Fruit fly (Drosophila melanogaster) whole organism, embryonic: ENCODE measurements around the gene SmydA-9.

Source experiments
- Bteb2 ChIP-seq: fragments of 200-800 bp; sonication (Bioruptor generic); optimal IDR thresholded peaks from 2 replicates; lab custom pipeline; 2016; ENCODE audit warnings: missing biosample characterization, missing genetic modification characterization
- CG10147 ChIP-seq: fragments of 200-800 bp; sonication (Bioruptor generic); optimal IDR thresholded peaks from 2 replicates; lab custom pipeline; 2019; ENCODE audit warnings: missing biosample characterization, mild to moderate bottlenecking, missing genetic modification characterization, moderate library complexity
- CG10565 ChIP-seq: fragments of 200-800 bp; sonication (Bioruptor generic); optimal IDR thresholded peaks from 3 replicates; lab custom pipeline; 2016; ENCODE audit warnings: missing biosample characterization, mild to moderate bottlenecking, missing genetic modification characterization
- CG10979 ChIP-seq: fragments of 200-800 bp; sonication (Bioruptor generic); optimal IDR thresholded peaks from 2 replicates; lab custom pipeline; 2018; ENCODE audit warnings: missing biosample characterization, mild to moderate bottlenecking, missing genetic modification characterization, moderate library complexity
- CG11456 ChIP-seq: fragments of 200-800 bp; sonication (Bioruptor generic); IDR thresholded peaks from 3 replicates; pipeline ENCODE4 v1.3.6; 2022; ENCODE audit warnings: missing biosample characterization, missing genetic modification characterization
- CG12071 ChIP-seq: fragments of 200-800 bp; sonication (Bioruptor generic); optimal IDR thresholded peaks from 3 replicates; lab custom pipeline; 2018; ENCODE audit warnings: missing biosample characterization, mild to moderate bottlenecking, missing genetic modification characterization
- CG12744 ChIP-seq: fragments of 200-800 bp; sonication (Bioruptor generic); optimal IDR thresholded peaks from 2 replicates; lab custom pipeline; 2016; ENCODE audit warnings: missing biosample characterization, missing genetic modification characterization
- CG15011 ChIP-seq: fragments of 200-800 bp; sonication (Bioruptor generic); optimal IDR thresholded peaks from 3 replicates; lab custom pipeline; 2018; ENCODE audit warnings: missing biosample characterization, mild to moderate bottlenecking, missing genetic modification characterization
- CG15696 ChIP-seq: fragments of 200-800 bp; sonication (Bioruptor generic); optimal IDR thresholded peaks from 2 replicates; lab custom pipeline; 2019; ENCODE audit warnings: missing biosample characterization, mild to moderate bottlenecking, missing genetic modification characterization, moderate library complexity
- CG1602 ChIP-seq: fragments of 200-800 bp; sonication (Bioruptor generic); optimal IDR thresholded peaks from 3 replicates; lab custom pipeline; 2016; ENCODE audit warnings: missing biosample characterization, missing genetic modification characterization
- CG17802 ChIP-seq: fragments of 200-800 bp; sonication (Bioruptor generic); optimal IDR thresholded peaks from 2 replicates; lab custom pipeline; 2018; ENCODE audit warnings: missing biosample characterization, mild to moderate bottlenecking, missing genetic modification characterization, moderate library complexity
- CG17912 ChIP-seq: fragments of 200-800 bp; sonication (Bioruptor generic); optimal IDR thresholded peaks from 2 replicates; lab custom pipeline; 2018; ENCODE audit warnings: missing biosample characterization, mild to moderate bottlenecking, missing genetic modification characterization
- CG2120 ChIP-seq: fragments of 200-800 bp; sonication (Bioruptor generic); optimal IDR thresholded peaks from 3 replicates; lab custom pipeline; 2016; ENCODE audit warnings: missing biosample characterization, missing genetic modification characterization
- CG2712 ChIP-seq: fragments of 200-800 bp; optimal IDR thresholded peaks from 3 replicates; lab custom pipeline; 2019; ENCODE audit warnings: missing biosample characterization, mild to moderate bottlenecking, missing genetic modification characterization, moderate library complexity
- CG30403 ChIP-seq: fragments of 200-800 bp; sonication (Bioruptor generic); optimal IDR thresholded peaks from 3 replicates; lab custom pipeline; 2016; ENCODE audit warnings: missing biosample characterization, missing genetic modification characterization
- CG3065 ChIP-seq: fragments of 200-800 bp; sonication (Bioruptor generic); optimal IDR thresholded peaks from 2 replicates; lab custom pipeline; 2016; ENCODE audit warnings: missing biosample characterization, missing genetic modification characterization
- CG34224 ChIP-seq: fragments of 200-800 bp; sonication (Bioruptor generic); IDR thresholded peaks from 3 replicates; pipeline ENCODE4 v1.3.6; 2022; ENCODE audit warnings: missing biosample characterization, missing genetic modification characterization; ENCODE audit not compliant: partially characterized antibody
- CG3995 ChIP-seq: fragments of 200-800 bp; sonication (Bioruptor generic); optimal IDR thresholded peaks from 3 replicates; lab custom pipeline; 2016; ENCODE audit warnings: missing biosample characterization, missing genetic modification characterization
- CG6765 ChIP-seq: fragments of 200-800 bp; sonication (Bioruptor generic); optimal IDR thresholded peaks from 3 replicates; lab custom pipeline; 2017; ENCODE audit warnings: missing biosample characterization, mild to moderate bottlenecking, missing genetic modification characterization
- CG7556 ChIP-seq: fragments of 200-800 bp; sonication (Bioruptor generic); optimal IDR thresholded peaks from 2 replicates; lab custom pipeline; 2017; ENCODE audit warnings: missing biosample characterization, mild to moderate bottlenecking, missing genetic modification characterization
- CG7786 ChIP-seq: fragments of 200-800 bp; sonication (Bioruptor generic); optimal IDR thresholded peaks from 2 replicates; lab custom pipeline; 2016; ENCODE audit warnings: missing biosample characterization, missing genetic modification characterization
- CG8478 ChIP-seq: fragments of >200 bp; optimal IDR thresholded peaks from 2 replicates; lab custom pipeline; 2018
- CG8924 ChIP-seq: fragments of 200-800 bp; optimal IDR thresholded peaks from 3 replicates; lab custom pipeline; 2019; ENCODE audit warnings: missing biosample characterization, mild to moderate bottlenecking, missing genetic modification characterization, moderate library complexity
- CG9215 ChIP-seq: fragments of 200-800 bp; sonication (Bioruptor generic); IDR thresholded peaks from 2 replicates; pipeline ENCODE4 v1.3.6; 2022; ENCODE audit warnings: missing biosample characterization, missing genetic modification characterization
- CkIIα-i1 ChIP-seq: fragments of 200-800 bp; sonication (Bioruptor generic); IDR thresholded peaks from 2 replicates; pipeline ENCODE4 v1.3.6; 2022; ENCODE audit warnings: missing biosample characterization, missing genetic modification characterization
- Elba2 ChIP-seq: fragments of 200-800 bp; sonication (Bioruptor generic); optimal IDR thresholded peaks from 3 replicates; lab custom pipeline; 2016; ENCODE audit warnings: missing biosample characterization, missing genetic modification characterization
- GATAe ChIP-seq: fragments of 200-800 bp; sonication (Bioruptor generic); conservative IDR thresholded peaks from 2 replicates; pipeline ENCODE4 v1.3.6; 2022; ENCODE audit warnings: missing biosample characterization, missing genetic modification characterization
- Hr78 ChIP-seq, 2 experiments: fragments of 200-800 bp in 1 of 2; fragments of >200 bp in 1 of 2; sonication (Bioruptor generic) in 1 of 2; optimal IDR thresholded peaks; 2 replicates each; lab custom pipeline; 2017 to 2019; ENCODE audit warnings: missing biosample characterization in 2 of 2, missing genetic modification characterization in 2 of 2, mild to moderate bottlenecking in 1 of 2, moderate library complexity in 1 of 2
- MBD-R2 ChIP-seq: fragments of 200-800 bp; sonication (Bioruptor generic); IDR thresholded peaks from 2 replicates; pipeline ENCODE4 v1.3.6; 2022; ENCODE audit warnings: missing biosample characterization, missing genetic modification characterization
- Mad ChIP-seq: fragments of 200-800 bp; sonication (Bioruptor generic); optimal IDR thresholded peaks from 2 replicates; lab custom pipeline; 2016; ENCODE audit warnings: missing biosample characterization, missing genetic modification characterization
- Mes4 ChIP-seq: fragments of 200-800 bp; sonication (Bioruptor generic); optimal IDR thresholded peaks from 2 replicates; lab custom pipeline; 2016; ENCODE audit warnings: missing biosample characterization, missing genetic modification characterization
- Opbp ChIP-seq: fragments of 200-800 bp; sonication (Bioruptor generic); IDR thresholded peaks from 3 replicates; pipeline ENCODE4 v1.3.6; 2022; ENCODE audit warnings: missing biosample characterization, missing genetic modification characterization; ENCODE audit not compliant: partially characterized antibody
- Rfx ChIP-seq: fragments of 200-800 bp; sonication (Bioruptor generic); IDR thresholded peaks from 2 replicates; pipeline ENCODE4 v1.3.6; 2022; ENCODE audit warnings: missing biosample characterization, missing genetic modification characterization
- Spps ChIP-seq: fragments of 200-800 bp; sonication (Bioruptor generic); optimal IDR thresholded peaks from 2 replicates; lab custom pipeline; 2018; ENCODE audit warnings: missing biosample characterization, mild to moderate bottlenecking, missing genetic modification characterization
- Sry-β ChIP-seq: fragments of 200-800 bp; sonication (Bioruptor generic); optimal IDR thresholded peaks from 2 replicates; lab custom pipeline; 2018; ENCODE audit warnings: missing biosample characterization, mild to moderate bottlenecking, missing genetic modification characterization, moderate library complexity
- Sry-δ ChIP-seq: fragments of 200-800 bp; sonication (Bioruptor generic); optimal IDR thresholded peaks from 2 replicates; lab custom pipeline; 2016; ENCODE audit warnings: missing biosample characterization, missing genetic modification characterization
- bigmax ChIP-seq: fragments of 200-800 bp; sonication (Bioruptor generic); optimal IDR thresholded peaks from 2 replicates; lab custom pipeline; 2018; ENCODE audit warnings: missing biosample characterization, mild to moderate bottlenecking, missing genetic modification characterization
- cg ChIP-seq: fragments of 200-800 bp; sonication (Bioruptor generic); optimal IDR thresholded peaks from 3 replicates; lab custom pipeline; 2019; ENCODE audit warnings: missing biosample characterization, mild to moderate bottlenecking, missing genetic modification characterization, moderate library complexity
- cwo ChIP-seq: fragments of 200-800 bp; sonication (Bioruptor generic); optimal IDR thresholded peaks from 3 replicates; lab custom pipeline; 2017; ENCODE audit warnings: missing biosample characterization, missing genetic modification characterization, mild to moderate bottlenecking, moderate library complexity, missing genetic modification reagents
- gt ChIP-seq: fragments of 200-800 bp; sonication (Bioruptor generic); IDR thresholded peaks from 2 replicates; pipeline ENCODE4 v1.3.6; 2022; ENCODE audit warnings: missing biosample characterization, missing genetic modification characterization
- lab ChIP-seq: fragments of 200-800 bp; sonication (Bioruptor generic); optimal IDR thresholded peaks from 3 replicates; lab custom pipeline; 2017; ENCODE audit warnings: missing biosample characterization, missing genetic modification characterization, mild to moderate bottlenecking, moderate library complexity, missing genetic modification reagents
- nerfin-1 ChIP-seq: fragments of 200-800 bp; sonication (Bioruptor generic); optimal IDR thresholded peaks from 3 replicates; lab custom pipeline; 2019; ENCODE audit warnings: missing biosample characterization, mild to moderate bottlenecking, missing genetic modification characterization, moderate library complexity
- nerfin-2 ChIP-seq: fragments of 200-800 bp; sonication (Bioruptor generic); IDR thresholded peaks from 2 replicates; pipeline ENCODE4 v1.3.6; 2022; ENCODE audit warnings: missing biosample characterization, missing genetic modification characterization; ENCODE audit not compliant: partially characterized antibody
- nmo ChIP-seq: fragments of 200-800 bp; sonication (Bioruptor generic); optimal IDR thresholded peaks from 2 replicates; lab custom pipeline; 2018; ENCODE audit warnings: missing biosample characterization, mild to moderate bottlenecking, missing genetic modification characterization, moderate library complexity
- onecut ChIP-seq: fragments of 200-800 bp; sonication (Bioruptor generic); IDR thresholded peaks from 2 replicates; pipeline ENCODE4 v1.3.6; 2022; ENCODE audit warnings: missing biosample characterization, missing genetic modification characterization
- repo ChIP-seq: fragments of 200-800 bp; sonication (Bioruptor generic); optimal IDR thresholded peaks from 2 replicates; lab custom pipeline; 2016; ENCODE audit warnings: missing biosample characterization, missing genetic modification characterization
- salm ChIP-seq: fragments of 200-800 bp; sonication (Bioruptor generic); optimal IDR thresholded peaks from 2 replicates; lab custom pipeline; 2018; ENCODE audit warnings: missing biosample characterization, mild to moderate bottlenecking, missing genetic modification characterization
- sug ChIP-seq: fragments of 200-800 bp; optimal IDR thresholded peaks from 2 replicates; lab custom pipeline; 2019; ENCODE audit warnings: missing biosample characterization, mild to moderate bottlenecking, missing genetic modification characterization, moderate library complexity
- tio ChIP-seq: fragments of 200-800 bp; sonication (Bioruptor generic); optimal IDR thresholded peaks from 2 replicates; lab custom pipeline; 2017; ENCODE audit warnings: missing biosample characterization, missing genetic modification characterization, inconsistent platforms
- ttk ChIP-seq: fragments of 200-800 bp; sonication (Bioruptor generic); IDR thresholded peaks from 2 replicates; pipeline ENCODE4 v2.1.2; 2022; ENCODE audit warnings: missing biosample characterization, missing genetic modification characterization
- zfh2 ChIP-seq: fragments of 200-800 bp; sonication (Bioruptor generic); optimal IDR thresholded peaks from 2 replicates; lab custom pipeline; 2016; ENCODE audit warnings: missing biosample characterization, missing genetic modification characterization

Gene SmydA-9

dm6 chrX:9193604-9194003, 17.1 kb downstream of the SmydA-9 start, which contains the start of gene CG12106 (continued):
- TF ChIP-seq CG15696 (tag; lab: Kevin White, UChicago) (peak; percentile 30), cg (GFP tag; lab: Kevin White, UChicago) (no peak), bigmax (GFP tag; lab: Kevin White, UChicago) (no peak), sug (tag; lab: Kevin White, UChicago) (peak; percentile 56), Bteb2 (GFP tag; lab: Kevin White, UChicago) (no peak), Opbp (GFP tag; lab: Robert Waterston, UW) (no peak), onecut (GFP tag; lab: Robert Waterston, UW) (peak; percentile 32; the same call in 1 of the 2 replicates), CG9215 (GFP tag; lab: Robert Waterston, UW) (no peak; the same call in 1 of the 2 replicates), CG12744 (GFP tag; lab: Kevin White, UChicago) (peak; percentile 19), ttk (GFP tag; lab: Robert Waterston, UW) (no peak), CG10565 (GFP tag; lab: Kevin White, UChicago) (no peak), lab (GFP tag; lab: Kevin White, UChicago) (no peak), tio (GFP tag; lab: Kevin White, UChicago) (no peak), CG10979 (tag; lab: Kevin White, UChicago) (peak; percentile 16), CG3065 (GFP tag; lab: Kevin White, UChicago) (no peak), CG3995 (GFP tag; lab: Kevin White, UChicago) (peak; percentile 0), CG1602 (GFP tag; lab: Kevin White, UChicago) (peak; percentile 26), CG30403 (GFP tag; lab: Kevin White, UChicago) (peak; percentile 57), cwo (GFP tag; lab: Kevin White, UChicago) (peak; percentile 8), CG12071 (GFP tag; lab: Kevin White, UChicago) (no peak), Sry-δ (no peak), CG17912 (GFP tag; lab: Kevin White, UChicago) (no peak), CkIIα-i1 (no peak), CG17802 (tag; lab: Kevin White, UChicago) (no peak), Spps (no peak), CG7556 (GFP tag; lab: Kevin White, UChicago) (no peak), Hr78 (GFP tag; optimal IDR thresholded peaks at IDR 0.05; lab: Kevin White, UChicago) (no peak), CG8478 (lab: Kevin White, UChicago) (no peak), CG2712 (tag; lab: Kevin White, UChicago) (peak; percentile 42), nmo (GFP tag; lab: Kevin White, UChicago) (peak; percentile 55), Mad (GFP tag; lab: Kevin White, UChicago) (no peak), CG10147 (GFP tag; lab: Kevin White, UChicago) (peak; percentile 37), nerfin-1 (tag; lab: Kevin White, UChicago) (peak; percentile 5), MBD-R2 (peak; percentile 33; the same call in 1 of the 2 replicates), zfh2 (GFP tag; lab: Kevin White, UChicago) (peak; percentile 56), nerfin-2 (GFP tag; lab: Robert Waterston, UW) (no peak), gt (no peak), CG7786 (GFP tag; lab: Kevin White, UChicago) (no peak), CG6765 (no peak), CG15011 (GFP tag; lab: Kevin White, UChicago) (no peak), CG34224 (GFP tag; lab: Robert Waterston, UW) (no peak), salm (tag; lab: Kevin White, UChicago) (no peak), GATAe (no peak), Rfx (peak; percentile 69), CG11456 (GFP tag; lab: Robert Waterston, UW) (no peak), Elba2 (GFP tag; lab: Kevin White, UChicago) (no peak), CG8924 (tag; lab: Kevin White, UChicago) (peak; percentile 18), Sry-β (no peak), CG2120 (GFP tag; lab: Kevin White, UChicago) (peak; percentile 74), repo (GFP tag; lab: Kevin White, UChicago) (no peak), Mes4 (GFP tag; lab: Kevin White, UChicago) (no peak)
